Worm (Caenorhabditis elegans) whole organism, L3 larva: ENCODE data around the gene str-96.

Experiments
- R02D3.7 ChIP-seq: fragments of 150-350 bp; optimal IDR thresholded peaks from 2 replicates; lab custom pipeline; 2014; ENCODE audit warnings: missing biosample characterization, missing genetic modification characterization
- ZK546.5 ChIP-seq: sonication (generic microtip); optimal IDR thresholded peaks from 2 replicates; lab custom pipeline; 2017; ENCODE audit warnings: missing biosample characterization, missing genetic modification characterization
- aly-2 ChIP-seq: fragments of 150-350 bp; optimal IDR thresholded peaks from 2 replicates; lab custom pipeline; 2014; ENCODE audit warnings: missing biosample characterization, missing genetic modification characterization
- ama-1 ChIP-seq: fragments of 150-350 bp; optimal IDR thresholded peaks from 2 replicates; lab custom pipeline; 2018
- ceh-16 ChIP-seq: sonication (generic microtip); optimal IDR thresholded peaks from 2 replicates; lab custom pipeline; 2017; ENCODE audit warnings: missing biosample characterization, missing genetic modification characterization
- ceh-82 ChIP-seq: fragments of 150-350 bp; optimal IDR thresholded peaks from 2 replicates; lab custom pipeline; 2014; ENCODE audit warnings: missing biosample characterization, missing genetic modification characterization
- ceh-9 ChIP-seq: sonication (generic microtip); optimal IDR thresholded peaks from 2 replicates; lab custom pipeline; 2018; ENCODE audit warnings: missing biosample characterization, missing genetic modification characterization
- egl-27 ChIP-seq: sonication (generic microtip); optimal IDR thresholded peaks from 4 replicates; lab custom pipeline; 2017; ENCODE audit warnings: missing biosample characterization, missing genetic modification reagents, missing genetic modification characterization
- elt-2 ChIP-seq: sonication (generic microtip); optimal IDR thresholded peaks from 2 replicates; lab custom pipeline; 2016; ENCODE audit warnings: missing genetic modification reagents, mild to moderate bottlenecking, missing genetic modification characterization, missing compliant biosample characterization
- eor-1 ChIP-seq, 2 experiments: fragments of 150-350 bp; optimal IDR thresholded peaks; 2 replicates each; lab custom pipeline; 2014 to 2018; ENCODE audit warnings: missing biosample characterization in 2 of 2, missing genetic modification characterization in 2 of 2
- fkh-10 ChIP-seq: sonication (generic microtip); optimal IDR thresholded peaks from 2 replicates; lab custom pipeline; 2017; ENCODE audit warnings: missing biosample characterization, missing genetic modification reagents, missing genetic modification characterization
- fkh-2 ChIP-seq: fragments of 150-350 bp; optimal IDR thresholded peaks from 2 replicates; lab custom pipeline; 2014; ENCODE audit warnings: missing biosample characterization, missing genetic modification reagents, missing genetic modification characterization
- fos-1 ChIP-seq: fragments of 150-350 bp; optimal IDR thresholded peaks from 2 replicates; lab custom pipeline; 2014; ENCODE audit warnings: missing biosample characterization, missing genetic modification characterization
- jun-1 ChIP-seq: fragments of 150-350 bp; optimal IDR thresholded peaks from 2 replicates; lab custom pipeline; 2014; ENCODE audit warnings: missing biosample characterization, missing genetic modification reagents, missing genetic modification characterization
- lin-15B ChIP-seq: fragments of 150-350 bp; optimal IDR thresholded peaks from 2 replicates; lab custom pipeline; 2014; ENCODE audit warnings: missing biosample characterization, missing genetic modification characterization
- lsy-12 ChIP-seq: sonication (generic microtip); optimal IDR thresholded peaks from 2 replicates; lab custom pipeline; 2016; ENCODE audit warnings: mild to moderate bottlenecking, missing genetic modification characterization, missing compliant biosample characterization
- mdl-1 ChIP-seq: fragments of 150-350 bp; optimal IDR thresholded peaks from 2 replicates; lab custom pipeline; 2014; ENCODE audit warnings: missing biosample characterization, missing genetic modification characterization
- nfya-1 ChIP-seq: sonication (generic microtip); optimal IDR thresholded peaks from 2 replicates; lab custom pipeline; 2017; ENCODE audit warnings: missing genetic modification characterization, mild to moderate bottlenecking, missing compliant biosample characterization, antibody characterized with exemption, moderate library complexity; ENCODE audit not compliant: insufficient read depth
- nhr-12 ChIP-seq: fragments of 150-350 bp; optimal IDR thresholded peaks from 2 replicates; lab custom pipeline; 2014; ENCODE audit warnings: missing biosample characterization, missing genetic modification characterization
- nhr-25 ChIP-seq: sonication (generic microtip); optimal IDR thresholded peaks from 2 replicates; lab custom pipeline; 2017; ENCODE audit warnings: missing biosample characterization, missing genetic modification characterization
- nhr-28 ChIP-seq: fragments of 150-350 bp; optimal IDR thresholded peaks from 2 replicates; lab custom pipeline; 2014; ENCODE audit warnings: missing biosample characterization, missing genetic modification characterization
- nhr-67 ChIP-seq: fragments of 150-350 bp; optimal IDR thresholded peaks from 2 replicates; lab custom pipeline; 2014; ENCODE audit warnings: missing biosample characterization, missing genetic modification characterization
- nhr-76 ChIP-seq: fragments of 150-350 bp; sonication (generic microtip); optimal IDR thresholded peaks from 5 replicates; lab custom pipeline; 2014; ENCODE audit warnings: missing biosample characterization, missing genetic modification characterization
- pha-4 ChIP-seq: fragments of 150-350 bp; optimal IDR thresholded peaks from 2 replicates; lab custom pipeline; 2014; ENCODE audit warnings: missing biosample characterization, missing genetic modification reagents, missing genetic modification characterization
- pqm-1 ChIP-seq: fragments of 150-350 bp; optimal IDR thresholded peaks from 2 replicates; lab custom pipeline; 2017; ENCODE audit warnings: missing biosample characterization, missing genetic modification characterization, inconsistent platforms
- skn-1 ChIP-seq: fragments of 150-350 bp; optimal IDR thresholded peaks from 2 replicates; lab custom pipeline; 2014; ENCODE audit warnings: missing biosample characterization, missing genetic modification characterization
- unc-39 ChIP-seq: sonication (generic microtip); optimal IDR thresholded peaks from 4 replicates; lab custom pipeline; 2017; ENCODE audit warnings: missing biosample characterization, missing genetic modification characterization
- zag-1 ChIP-seq: fragments of 150-350 bp; optimal IDR thresholded peaks from 2 replicates; lab custom pipeline; 2014; ENCODE audit warnings: missing biosample characterization, missing genetic modification characterization
- ztf-11 ChIP-seq: fragments of 150-350 bp; optimal IDR thresholded peaks from 2 replicates; lab custom pipeline; 2014; ENCODE audit warnings: missing biosample characterization, missing genetic modification characterization

str-96 gene

ce11 chrV:15298597-15298996 lies 4.8 kb upstream of the str-96 start, which contains the start of gene cpr-3:
TSS of gene cpr-3 (minus strand) at chrV:15298700.
- TF ChIP-seq R02D3.7 (tag; lab: Kevin White, UChicago) (no peak), elt-2 (tag; lab: Kevin White, UChicago) (peak; percentile 99), pha-4 (tag; lab: Kevin White, UChicago) (peak; percentile 65), pqm-1 (tag; lab: Kevin White, UChicago) (peak; percentile 99), jun-1 (tag; lab: Kevin White, UChicago) (peak; percentile 94), ama-1 (no peak), fos-1 (tag; lab: Kevin White, UChicago) (peak; percentile 52), skn-1 (tag; lab: Kevin White, UChicago) (peak; percentile 81)

DNA sequence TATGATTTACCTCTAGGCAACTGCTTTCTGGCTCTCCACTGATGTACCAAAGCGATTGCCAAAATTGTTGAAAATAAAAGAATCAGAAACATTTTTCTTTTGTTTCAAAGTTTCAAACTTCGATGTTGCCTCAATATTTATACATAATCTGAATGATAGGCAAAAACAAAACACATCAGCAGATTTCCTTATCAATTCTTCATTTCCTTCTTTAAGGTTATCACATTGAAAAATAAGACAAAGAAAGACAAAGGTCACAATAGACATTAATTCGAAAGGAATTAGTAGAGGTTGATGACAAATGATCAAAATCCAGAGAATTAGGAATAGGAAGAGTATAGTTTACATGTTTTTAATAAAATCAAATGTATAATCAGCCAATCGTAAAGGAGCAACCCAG lies 2.8 kb downstream of the str-96 start, which contains the start of gene cyp-34A2:
Gene cyp-34A2, minus strand, starts transcription at position 101 of the 400 bp plus-strand sequence.
- TF ChIP-seq nhr-67 (no peak), nhr-12 (tag; lab: Kevin White, UChicago) (no peak), eor-1 (tag; optimal IDR thresholded peaks at IDR 0.05; lab: Kevin White, UChicago) (no peak), lin-15B (tag; lab: Kevin White, UChicago) (no peak), R02D3.7 (tag; lab: Kevin White, UChicago) (no peak), pqm-1 (tag; lab: Kevin White, UChicago) (peak; percentile 0), nhr-28 (tag; lab: Kevin White, UChicago) (no peak)

DNA sequence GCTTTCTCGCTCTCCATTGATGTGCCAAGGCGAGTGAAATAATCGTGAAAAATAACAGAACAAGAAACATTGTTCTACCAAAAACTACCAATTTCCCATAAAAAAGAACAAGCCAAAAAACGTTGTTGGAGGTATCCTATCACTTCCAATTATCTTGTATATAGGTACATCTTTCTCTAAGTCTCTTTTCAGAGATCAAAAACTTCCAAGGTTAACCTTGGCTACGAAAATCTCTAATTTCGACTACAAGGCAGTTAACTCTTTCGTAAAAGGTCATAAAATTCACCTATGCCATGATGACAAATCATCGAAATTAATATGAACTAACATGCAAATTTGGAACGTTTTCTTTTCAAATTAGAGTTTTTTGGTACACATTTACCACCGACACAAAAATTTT lies 5.9 kb downstream of the str-96 start, which contains the start of gene cyp-34A1:
Gene cyp-34A1, minus strand, starts transcription at position 101 of the 400 bp plus-strand sequence.
- peak; percentile 19 for TF ChIP-seq nhr-25 (tag; lab: Kevin White, UChicago)
- TF ChIP-seq fkh-2 (tag; lab: Kevin White, UChicago): no peak

DNA sequence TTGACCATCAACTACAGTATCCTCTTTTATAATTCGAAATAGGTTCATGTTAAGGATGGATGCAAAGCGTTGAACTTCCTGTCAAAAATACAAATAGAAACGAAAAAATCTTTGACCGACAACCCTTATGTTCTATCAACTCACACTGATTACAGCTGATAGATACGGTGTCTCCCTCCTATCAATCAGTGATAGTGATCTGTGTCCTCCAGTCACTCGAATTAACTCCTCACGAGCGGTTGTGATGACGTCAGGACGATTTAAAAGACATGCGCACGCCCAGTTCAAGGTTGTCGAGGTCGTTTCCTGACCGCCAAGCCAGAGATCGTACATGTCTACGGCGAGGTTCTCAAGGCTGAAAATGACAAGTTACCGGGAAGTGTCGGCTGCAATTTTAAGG lies 7.8 kb downstream of the str-96 start:
- peak; percentile 74 for TF ChIP-seq nhr-25 (tag; lab: Kevin White, UChicago)
- TF ChIP-seq nfya-1 (tag; lab: Kevin White, UChicago): no peak
- TF ChIP-seq, all 47 proteins: peak for 1

ce11 chrV:15281279-15281949 lies 12.4 kb downstream of the str-96 start, which contains the start of the genes srw-19 and srx-51:
TSS of gene srw-19 (minus strand) at chrV:15281379.
TSS of gene srx-51 (plus strand) at chrV:15281899.
- no peak for TF ChIP-seq aly-2 (tag; lab: Kevin White, UChicago)
- TF ChIP-seq nhr-25 (tag; lab: Kevin White, UChicago): no peak
- no peak for TF ChIP-seq skn-1 (tag; lab: Kevin White, UChicago)
- TF ChIP-seq ama-1: no peak
- TF ChIP-seq nfya-1 (tag; lab: Kevin White, UChicago): no peak
- no peak for TF ChIP-seq zag-1 (tag; lab: Kevin White, UChicago)

DNA sequence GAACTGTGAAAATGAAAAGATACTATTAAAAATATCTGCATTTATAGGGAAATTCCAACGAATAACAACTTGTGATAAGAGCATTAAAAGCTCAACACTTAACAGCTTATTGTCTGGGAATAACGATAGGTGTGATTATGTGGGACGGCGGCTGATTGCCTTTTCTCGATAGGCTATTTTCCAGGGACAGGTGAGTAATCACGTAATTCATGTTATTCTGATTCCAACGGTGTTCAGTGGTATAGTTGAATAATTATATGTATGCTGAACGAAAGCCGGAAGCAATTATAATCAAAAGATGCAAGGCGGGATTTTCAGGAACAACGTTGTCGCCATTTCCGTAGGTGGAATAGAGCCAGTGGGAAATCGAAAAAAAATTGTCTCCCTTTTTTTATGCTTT lies 16.9 kb downstream of the str-96 start, which contains the start of gene srw-17:
Gene srw-17, minus strand, starts transcription at position 101 of the 400 bp plus-strand sequence.
- TF ChIP-seq egl-27 (tag; lab: Kevin White, UChicago) (no peak), lsy-12 (tag; lab: Kevin White, UChicago) (no peak), fos-1 (tag; lab: Kevin White, UChicago) (no peak), ztf-11 (tag; lab: Kevin White, UChicago) (no peak), ceh-9 (tag; lab: Kevin White, UChicago) (no peak), mdl-1 (tag; lab: Kevin White, UChicago) (no peak), fkh-10 (no peak), ceh-16 (tag; lab: Kevin White, UChicago) (no peak), jun-1 (tag; lab: Kevin White, UChicago) (no peak), nhr-76 (tag; lab: Kevin White, UChicago) (no peak), ZK546.5 (tag; lab: Kevin White, UChicago) (no peak), unc-39 (tag; lab: Kevin White, UChicago) (no peak), ceh-82 (tag; lab: Kevin White, UChicago) (no peak)
